Fruit fly (Drosophila melanogaster) whole organism, wandering third instar larva: ENCODE results near the gene Cfp1.

Experiments
- Hr78 ChIP-seq: fragments of >200 bp; optimal IDR thresholded peaks from 2 replicates; lab custom pipeline; 2017; ENCODE audit warnings: missing biosample characterization, missing genetic modification characterization
- Mio ChIP-seq: sonication (Bioruptor generic); optimal IDR thresholded peaks from 2 replicates; lab custom pipeline; 2016; ENCODE audit warnings: missing biosample characterization, missing genetic modification characterization

DNA sequence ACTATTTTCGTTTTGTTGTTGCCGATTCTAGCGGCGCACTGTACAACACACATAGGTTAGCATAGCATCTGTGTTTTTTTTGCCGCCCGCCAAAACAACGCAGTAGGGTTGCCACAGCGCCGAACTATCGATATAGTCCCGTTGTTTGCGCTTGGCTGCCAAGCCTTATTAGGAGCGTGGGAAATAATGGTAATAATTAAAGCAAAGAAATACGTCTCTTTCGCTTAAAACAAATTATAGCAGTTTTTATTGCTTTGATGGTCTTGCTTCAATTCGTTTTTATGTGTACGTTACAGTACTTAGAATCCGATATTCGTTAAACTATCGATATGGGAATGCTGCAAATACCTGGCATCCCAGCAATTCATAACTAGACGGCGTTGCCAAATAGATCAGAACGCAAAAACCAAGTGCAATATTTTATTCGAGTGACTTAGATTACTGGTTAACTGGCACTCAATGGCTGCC lies 29.3 kb downstream of the Cfp1 start, which contains the start of the genes mxc and Larp7:
- TF ChIP-seq Hr78 (no peak), Mio (no peak)
